Worm (Caenorhabditis elegans): ENCODE results near the gene F17C11.22.

- no peak for TF ChIP-seq ama-1 (optimal IDR thresholded peaks at IDR 0.05)
- no peak for TF ChIP-seq hnd-1 (tag; optimal IDR thresholded peaks at IDR 0.05)
- TF ChIP-seq flt-1 (GFP tag; IDR thresholded peaks at IDR 0.05) = no peak
- no peak for TF ChIP-seq tbx-11 (GFP tag; IDR thresholded peaks at IDR 0.05)
- TF ChIP-seq tra-4 (tag; optimal IDR thresholded peaks at IDR 0.05) = no peak
- TF ChIP-seq hmbx-1 (tag; optimal IDR thresholded peaks at IDR 0.05) = no peak
- no peak for TF ChIP-seq ceh-13 (GFP tag; optimal IDR thresholded peaks at IDR 0.05)
Observed at ce11 chrV:11010768-11011167, 40.8 kb upstream of the F17C11.22 start.

All from whole organism, early embryonic.